Worm (Caenorhabditis elegans) whole organism, L4 larva: ENCODE measurements around the gene pqn-67.
"Not testable (repeated sequence)": the region's sequence is repeated elsewhere in the genome, so short reads cannot be mapped to it uniquely, and the experiment has no call there.

Experiments used
- F44E2.7 ChIP-seq: fragments of 200-800 bp; sonication (Bioruptor generic); IDR thresholded peaks from 2 replicates; pipeline ENCODE4 v2.1.2; 2022; ENCODE audit warnings: missing genetic modification characterization, missing compliant biosample characterization
- aly-2 ChIP-seq: sonication (generic microtip); optimal IDR thresholded peaks from 2 replicates; lab custom pipeline; 2018; ENCODE audit warnings: missing biosample characterization, missing genetic modification characterization
- lin-1 ChIP-seq: fragments of 200-800 bp; sonication (Bioruptor generic); IDR thresholded peaks from 2 replicates; pipeline ENCODE4 v1.3.6; 2022; ENCODE audit warnings: missing genetic modification reagents, missing genetic modification characterization, missing compliant biosample characterization
- lin-13 ChIP-seq: fragments of 150-350 bp; optimal IDR thresholded peaks from 2 replicates; lab custom pipeline; 2014; ENCODE audit warnings: missing biosample characterization, missing genetic modification reagents, missing genetic modification characterization
- unc-130 ChIP-seq: sonication (generic microtip); optimal IDR thresholded peaks from 2 replicates; lab custom pipeline; 2016; ENCODE audit warnings: missing genetic modification reagents, missing genetic modification characterization, missing compliant biosample characterization

DNA sequence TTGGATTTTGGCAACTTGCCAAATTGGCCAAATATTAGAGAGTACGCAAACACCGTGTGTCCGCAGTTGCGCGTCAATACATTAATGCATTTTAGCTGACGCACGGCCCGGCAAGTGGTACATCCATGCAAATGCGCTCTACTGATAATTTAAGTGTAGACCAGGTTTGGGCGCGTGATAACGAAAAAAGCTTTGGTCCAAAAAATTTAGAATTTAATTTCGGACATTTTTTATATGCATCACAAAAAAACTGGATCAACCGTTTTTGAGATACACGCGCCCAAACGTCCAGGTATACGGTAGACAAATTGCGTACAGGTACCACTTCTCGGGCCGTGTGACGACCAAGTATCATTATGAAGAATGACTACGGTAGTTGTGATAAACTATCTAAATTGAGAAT is 43.7 kb downstream of the pqn-67 start, which contains the start of gene R186.8:
- TF ChIP-seq aly-2 (tag; lab: Kevin White, UChicago); lin-13; F44E2.7 (GFP tag; lab: Robert Waterston, UW): not testable (repeated sequence)
- TF ChIP-seq unc-130 (GFP tag; lab: Kevin White, UChicago) (peak; percentile 66), lin-1 (peak; percentile 12; the same call in 1 of the 2 replicates)
